Fruit fly (Drosophila melanogaster) whole organism, wandering third instar larva: ENCODE measurements around the gene Myc.

Experiments
- GATAd ChIP-seq: sonication (Bioruptor generic); optimal IDR thresholded peaks from 2 replicates; lab custom pipeline; 2016; ENCODE audit warnings: missing biosample characterization, missing genetic modification characterization
- Hr83 ChIP-seq: fragments of 200-300 bp; sonication (Bioruptor generic); optimal IDR thresholded peaks from 2 replicates; lab custom pipeline; 2016; ENCODE audit warnings: missing biosample characterization, mild to moderate bottlenecking, missing genetic modification characterization, moderate library complexity; ENCODE audit not compliant: poor library complexity, severe bottlenecking
- h ChIP-seq: fragments of 200-800 bp; sonication (Bioruptor generic); optimal IDR thresholded peaks from 3 replicates; lab custom pipeline; 2016; ENCODE audit warnings: missing biosample characterization, mild to moderate bottlenecking, missing genetic modification characterization
- pan ChIP-seq: fragments of >200 bp; optimal IDR thresholded peaks from 2 replicates; lab custom pipeline; 2017

- TF ChIP-seq Hr83 (GFP tag; lab: Kevin White, UChicago) (no peak), h (GFP tag; lab: Kevin White, UChicago) (peak; percentile 31), pan (no peak), GATAd (GFP tag; lab: Kevin White, UChicago) (no peak)
These were observed 30.5 kb downstream of the Myc start for dm6 chrX:3403411-3403810.
